Worm (Caenorhabditis elegans): ENCODE data around the gene hsp-4.

hsp-4 gene

ce11 chrII:7356773-7357172 is 4.3 kb upstream of the hsp-4 start:
- no peak for TF ChIP-seq attf-6 (GFP tag; IDR thresholded peaks at IDR 0.05)
- no peak for TF ChIP-seq sea-2 (GFP tag; IDR thresholded peaks at IDR 0.05)
- TF ChIP-seq B0019.2 (GFP tag; conservative IDR thresholded peaks at IDR 0.05), result peak; percentile 32; the same call in 1 of the 2 replicates
- TF ChIP-seq Y53F4B.3 (GFP tag; IDR thresholded peaks at IDR 0.05), result no peak
- TF ChIP-seq tlf-1 (GFP tag; optimal IDR thresholded peaks at IDR 0.05), result no peak
- TF ChIP-seq T26A5.8 (tag; optimal IDR thresholded peaks at IDR 0.05), result no peak
- TF ChIP-seq ceh-100 (GFP tag; IDR thresholded peaks at IDR 0.05), result no peak
- TF ChIP-seq ztf-26 (tag; optimal IDR thresholded peaks at IDR 0.05), result no peak
- TF ChIP-seq snpc-1.1 (tag; optimal IDR thresholded peaks at IDR 0.05; ENCODE audit: insufficient read depth), result no peak
- TF ChIP-seq rcor-1 (GFP tag; IDR thresholded peaks at IDR 0.05), result peak; percentile 57
- TF ChIP-seq snpc-3.4 (tag; optimal IDR thresholded peaks at IDR 0.05), result peak; percentile 30
- TF ChIP-seq nhr-120 (GFP tag; IDR thresholded peaks at IDR 0.05), result no peak
- TF ChIP-seq lin-35 (GFP tag; optimal IDR thresholded peaks at IDR 0.05), result no peak
- no peak for TF ChIP-seq let-607 (tag; optimal IDR thresholded peaks at IDR 0.05)
- TF ChIP-seq nhr-27 (tag; optimal IDR thresholded peaks at IDR 0.05), result no peak
- no peak for TF ChIP-seq ztf-18 (tag; optimal IDR thresholded peaks at IDR 0.05)
- peak; percentile 42 for TF ChIP-seq him-1 (tag; optimal IDR thresholded peaks at IDR 0.05)
- no peak for TF ChIP-seq hrde-1 (tag; optimal IDR thresholded peaks at IDR 0.05; ENCODE audit: borderline replicate concordance)
- TF ChIP-seq mcd-1 (GFP tag; IDR thresholded peaks at IDR 0.05), result no peak
- TF ChIP-seq lsl-1 (GFP tag; optimal IDR thresholded peaks at IDR 0.05), result peak; percentile 12
- no peak for TF ChIP-seq ztf-22 (GFP tag; optimal IDR thresholded peaks at IDR 0.05)
- TF ChIP-seq F39B2.1 (GFP tag; IDR thresholded peaks at IDR 0.05), result no peak
- TF ChIP-seq egl-44 (GFP tag; IDR thresholded peaks at IDR 0.05), result no peak
- TF ChIP-seq cebp-1 (GFP tag; IDR thresholded peaks at IDR 0.05), result no peak
- TF ChIP-seq cebp-1 (tag; optimal IDR thresholded peaks at IDR 0.05), result no peak
- no peak for TF ChIP-seq egl-18 (GFP tag; IDR thresholded peaks at IDR 0.05)
- no peak for TF ChIP-seq Y56A3A.18 (GFP tag; IDR thresholded peaks at IDR 0.05)
- no peak for TF ChIP-seq rpc-1 (optimal IDR thresholded peaks at IDR 0.05)
- TF ChIP-seq rpc-1 (tag; optimal IDR thresholded peaks at IDR 0.05), result no peak
- no peak for TF ChIP-seq F37B4.10 (GFP tag; IDR thresholded peaks at IDR 0.05)
- no peak for TF ChIP-seq lin-26 (GFP tag; IDR thresholded peaks at IDR 0.05)
- peak; percentile 94 for TF ChIP-seq attf-3 (GFP tag; conservative IDR thresholded peaks at IDR 0.05)
- no peak for TF ChIP-seq unc-62 (GFP tag; optimal IDR thresholded peaks at IDR 0.05)
- no peak for TF ChIP-seq nhr-90 (tag; optimal IDR thresholded peaks at IDR 0.05)
- no peak for TF ChIP-seq lir-1 (GFP tag; conservative IDR thresholded peaks at IDR 0.05)
- TF ChIP-seq nhr-80 (tag; optimal IDR thresholded peaks at IDR 0.05), result no peak
- no peak for TF ChIP-seq ceh-79 (tag; optimal IDR thresholded peaks at IDR 0.05)
- TF ChIP-seq F57A8.1 (GFP tag; optimal IDR thresholded peaks at IDR 0.05), result no peak
- TF ChIP-seq unc-130 (GFP tag; optimal IDR thresholded peaks at IDR 0.05), result no peak
- peak; percentile 93 for TF ChIP-seq madf-6 (GFP tag; IDR thresholded peaks at IDR 0.05)
- no peak for TF ChIP-seq pbrm-1 (GFP tag; IDR thresholded peaks at IDR 0.05)
- TF ChIP-seq Y79H2A.3 (GFP tag; conservative IDR thresholded peaks at IDR 0.05), result no peak
- TF ChIP-seq snpc-4 (GFP tag; optimal IDR thresholded peaks at IDR 0.05), result no peak
- TF ChIP-seq snpc-4 (tag; optimal IDR thresholded peaks at IDR 0.05), result peak in 1 of 4 experiments; percentile 21
- TF ChIP-seq ztf-28 (GFP tag; IDR thresholded peaks at IDR 0.05), result no peak
- TF ChIP-seq rec-8 (tag; optimal IDR thresholded peaks at IDR 0.05), result no peak
- no peak for TF ChIP-seq hlh-12 (tag; optimal IDR thresholded peaks at IDR 0.05)
- no peak for TF ChIP-seq dpl-1 (GFP tag; optimal IDR thresholded peaks at IDR 0.05)
- TF ChIP-seq xnd-1 (tag; optimal IDR thresholded peaks at IDR 0.05), result peak; percentile 69
- peak; percentile 83 for TF ChIP-seq madf-8 (GFP tag; conservative IDR thresholded peaks at IDR 0.05)

All from whole organism, young adult.